Worm (Caenorhabditis elegans) whole organism, early embryonic: Measurements from ENCODE around the gene C49F5.8.

Experiments
- B0310.2 ChIP-seq: sonication (generic microtip); optimal IDR thresholded peaks from 2 replicates; lab custom pipeline; 2016; ENCODE audit warnings: mild to moderate bottlenecking, missing genetic modification characterization, missing compliant biosample characterization
- F13C5.2 ChIP-seq: sonication (generic microtip); optimal IDR thresholded peaks from 2 replicates; lab custom pipeline; 2017; ENCODE audit warnings: mild to moderate bottlenecking, missing genetic modification characterization, inconsistent platforms, missing compliant biosample characterization
- aly-1 ChIP-seq: sonication (generic microtip); optimal IDR thresholded peaks from 2 replicates; lab custom pipeline; 2016; ENCODE audit warnings: missing genetic modification characterization, missing compliant biosample characterization
- ama-1 ChIP-seq: fragments of 150-350 bp; optimal IDR thresholded peaks from 2 replicates; lab custom pipeline; 2014
- ceh-13 ChIP-seq: fragments of 200-800 bp; sonication (Bioruptor generic); optimal IDR thresholded peaks from 2 replicates; lab custom pipeline; 2018; ENCODE audit warnings: mild to moderate bottlenecking, missing genetic modification characterization, missing compliant biosample characterization
- ceh-36 ChIP-seq: sonication (generic microtip); optimal IDR thresholded peaks from 2 replicates; lab custom pipeline; 2016; ENCODE audit warnings: missing genetic modification characterization, inconsistent platforms, missing compliant biosample characterization
- ets-7 ChIP-seq: sonication (generic microtip); optimal IDR thresholded peaks from 2 replicates; lab custom pipeline; 2016; ENCODE audit warnings: missing genotype, missing genetic modification characterization, missing compliant biosample characterization
- flt-1 ChIP-seq: fragments of 200-800 bp; sonication (Bioruptor generic); IDR thresholded peaks from 2 replicates; pipeline ENCODE4 v1.3.6; 2022; ENCODE audit warnings: missing genetic modification characterization, missing compliant biosample characterization
- hmbx-1 ChIP-seq: sonication (generic microtip); optimal IDR thresholded peaks from 2 replicates; lab custom pipeline; 2016; ENCODE audit warnings: mild to moderate bottlenecking, missing genetic modification characterization, missing compliant biosample characterization
- hmg-4 ChIP-seq: fragments of 200-800 bp; sonication (Bioruptor generic); optimal IDR thresholded peaks from 2 replicates; lab custom pipeline; 2018; ENCODE audit warnings: mild to moderate bottlenecking, missing genetic modification characterization, missing compliant biosample characterization
- hnd-1 ChIP-seq: sonication (generic microtip); optimal IDR thresholded peaks from 2 replicates; lab custom pipeline; 2016; ENCODE audit warnings: missing genetic modification characterization, missing compliant biosample characterization
- pes-1 ChIP-seq: fragments of 200-800 bp; sonication (Bioruptor generic); IDR thresholded peaks from 2 replicates; pipeline ENCODE4 v1.3.6; 2022; ENCODE audit warnings: missing genetic modification reagents, missing genetic modification characterization, missing compliant biosample characterization
- scrt-1 ChIP-seq: fragments of 200-800 bp; sonication (Bioruptor generic); IDR thresholded peaks from 2 replicates; pipeline ENCODE4 v1.3.6; 2022; ENCODE audit warnings: missing genetic modification characterization, missing compliant biosample characterization
- sea-1 ChIP-seq: fragments of 200-800 bp; sonication (Bioruptor generic); conservative IDR thresholded peaks from 2 replicates; pipeline ENCODE4 v1.3.6; 2022; ENCODE audit warnings: missing genetic modification characterization, missing compliant biosample characterization
- tbx-11 ChIP-seq: fragments of 200-800 bp; sonication (Bioruptor generic); IDR thresholded peaks from 2 replicates; pipeline ENCODE4 v1.3.6; 2022; ENCODE audit warnings: missing genetic modification characterization, missing compliant biosample characterization
- tbx-37 ChIP-seq: fragments of 200-800 bp; sonication (Bioruptor generic); conservative IDR thresholded peaks from 2 replicates; pipeline ENCODE4 v1.3.6; 2022; ENCODE audit warnings: missing genetic modification reagents, missing genetic modification characterization, missing compliant biosample characterization
- tra-4 ChIP-seq: sonication (generic microtip); optimal IDR thresholded peaks from 2 replicates; lab custom pipeline; 2017; ENCODE audit warnings: missing genetic modification characterization, missing compliant biosample characterization

Gene C49F5.8

DNA sequence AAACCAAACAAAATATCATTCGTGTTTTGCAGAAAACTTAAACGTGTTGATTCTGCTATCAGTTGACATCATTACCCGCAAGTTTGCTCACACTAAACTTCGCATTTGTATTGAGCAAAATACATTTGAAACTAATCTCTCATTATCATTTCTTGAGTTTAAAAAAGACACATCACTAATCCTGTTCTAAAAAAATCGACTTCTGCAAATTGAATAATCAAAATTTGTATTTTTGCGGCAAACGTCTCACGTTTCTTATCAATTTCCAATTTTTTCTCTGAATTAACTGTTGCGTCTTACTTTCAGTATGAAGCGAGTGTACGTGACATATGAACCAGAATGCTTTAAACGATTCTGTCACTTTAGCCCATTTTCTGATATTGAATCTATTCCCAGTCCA is at the start of gene C49F5.8:
Gene C49F5.8 (plus strand): TSS at position 301 of the 400 bp plus-strand sequence.
- no peak for TF ChIP-seq tbx-37 (GFP tag; lab: Robert Waterston, UW)

DNA sequence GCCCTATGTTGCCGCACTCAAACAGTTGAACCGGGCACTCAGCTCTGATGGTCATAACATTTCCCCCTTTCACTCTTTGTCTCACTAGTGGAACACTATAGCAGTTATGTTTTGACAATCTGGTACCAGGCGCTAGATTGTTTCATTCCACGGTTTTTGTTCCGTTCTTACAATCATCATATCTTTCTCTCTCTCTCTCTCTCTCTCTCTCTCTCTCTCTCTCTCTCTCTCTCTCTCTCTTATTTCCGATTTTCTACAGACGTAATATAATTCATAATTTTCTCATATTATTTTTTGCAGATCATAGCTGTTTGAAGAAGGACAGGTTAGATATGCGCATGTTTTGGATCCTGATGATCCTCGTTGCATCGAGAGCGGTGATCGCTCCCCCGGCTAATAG is 46.1 kb upstream of the C49F5.8 start, which contains the start of gene Y62H9A.12:
Gene Y62H9A.12 (plus strand): TSS at position 301 of the 400 bp plus-strand sequence.
- TF ChIP-seq tbx-37 (GFP tag; lab: Robert Waterston, UW) (no peak), ama-1 (no peak), tra-4 (no peak), pes-1 (GFP tag; lab: Robert Waterston, UW) (no peak), tbx-11 (GFP tag; lab: Robert Waterston, UW) (no peak), ceh-13 (GFP tag; lab: Kevin White, UChicago) (no peak), sea-1 (GFP tag; lab: Robert Waterston, UW) (no peak), aly-1 (tag; lab: Kevin White, UChicago) (no peak), hnd-1 (tag; lab: Kevin White, UChicago) (no peak), hmg-4 (GFP tag; lab: Kevin White, UChicago) (no peak), B0310.2 (no peak), F13C5.2 (no peak), scrt-1 (no peak), ets-7 (tag; lab: Kevin White, UChicago) (no peak), flt-1 (GFP tag; lab: Robert Waterston, UW) (no peak), ceh-36 (tag; lab: Kevin White, UChicago) (no peak), hmbx-1 (tag; lab: Kevin White, UChicago) (no peak)

DNA sequence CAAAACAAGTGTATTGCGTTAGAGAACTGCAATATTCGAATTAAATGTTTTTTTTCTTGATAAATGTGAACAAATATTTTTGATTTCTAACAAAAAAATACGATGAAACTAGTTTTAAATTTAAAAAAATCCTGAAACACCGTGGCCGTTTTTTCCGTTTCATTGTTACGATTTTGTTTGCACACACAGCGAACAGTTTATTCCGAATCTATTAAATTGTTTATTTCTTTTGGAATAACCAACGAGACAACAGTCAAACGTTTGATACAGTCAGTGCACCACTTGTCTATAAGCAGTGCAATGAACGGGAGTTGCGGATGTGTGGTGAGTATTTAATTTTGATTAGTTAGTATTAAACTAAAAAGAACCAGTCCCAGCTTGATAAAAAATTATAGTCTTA is 43.2 kb upstream of the C49F5.8 start, which contains the start of gene Y62H9A.13:
Gene Y62H9A.13 (plus strand): TSS at position 301 of the 400 bp plus-strand sequence.
- no peak for TF ChIP-seq aly-1 (tag; lab: Kevin White, UChicago)
- no peak for TF ChIP-seq pes-1 (GFP tag; lab: Robert Waterston, UW)
- TF ChIP-seq sea-1 (GFP tag; lab: Robert Waterston, UW), result no peak
- no peak for TF ChIP-seq hmbx-1 (tag; lab: Kevin White, UChicago)
- no peak for TF ChIP-seq tbx-11 (GFP tag; lab: Robert Waterston, UW)
- TF ChIP-seq flt-1 (GFP tag; lab: Robert Waterston, UW), result no peak
- TF ChIP-seq scrt-1, result no peak
- TF ChIP-seq hmg-4 (GFP tag; lab: Kevin White, UChicago), result no peak
- no peak for TF ChIP-seq tra-4
- TF ChIP-seq ets-7 (tag; lab: Kevin White, UChicago), result no peak
- no peak for TF ChIP-seq hnd-1 (tag; lab: Kevin White, UChicago)
- TF ChIP-seq ceh-36 (tag; lab: Kevin White, UChicago), result no peak
- TF ChIP-seq ceh-13 (GFP tag; lab: Kevin White, UChicago), result no peak
- TF ChIP-seq F13C5.2, result no peak
- no peak for TF ChIP-seq ama-1
- no peak for TF ChIP-seq B0310.2
- no peak for TF ChIP-seq tbx-37 (GFP tag; lab: Robert Waterston, UW)

DNA sequence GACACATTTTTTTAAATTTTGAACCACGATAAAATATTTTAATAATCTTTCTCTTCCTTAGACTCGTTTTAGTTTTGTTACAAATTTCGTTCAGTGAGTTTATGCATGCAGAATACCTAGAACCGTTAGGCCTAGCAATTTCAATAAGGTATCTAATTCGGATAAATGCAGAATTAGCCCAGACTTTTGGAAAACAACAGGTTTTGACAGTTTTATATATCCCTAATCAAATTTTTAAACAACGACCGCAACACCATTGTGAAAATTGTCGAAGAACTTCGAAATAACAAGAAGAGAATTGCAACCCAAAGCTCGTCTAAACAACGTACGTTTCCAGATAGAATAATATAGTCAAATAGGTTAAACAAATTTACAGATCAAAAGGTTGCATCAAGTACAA is 41.9 kb upstream of the C49F5.8 start, which contains the start of gene Y62H9A.16:
Gene Y62H9A.16 (plus strand): TSS at position 301 of the 400 bp plus-strand sequence.
- no peak for TF ChIP-seq tbx-37 (GFP tag; lab: Robert Waterston, UW)
- TF ChIP-seq tbx-11 (GFP tag; lab: Robert Waterston, UW), result no peak
- no peak for TF ChIP-seq ets-7 (tag; lab: Kevin White, UChicago)
- TF ChIP-seq aly-1 (tag; lab: Kevin White, UChicago), result no peak
- no peak for TF ChIP-seq pes-1 (GFP tag; lab: Robert Waterston, UW)
- no peak for TF ChIP-seq F13C5.2
- no peak for TF ChIP-seq tra-4
- no peak for TF ChIP-seq flt-1 (GFP tag; lab: Robert Waterston, UW)
- no peak for TF ChIP-seq ceh-13 (GFP tag; lab: Kevin White, UChicago)
- TF ChIP-seq B0310.2, result no peak
- TF ChIP-seq scrt-1, result no peak
- no peak for TF ChIP-seq ama-1
- TF ChIP-seq hmg-4 (GFP tag; lab: Kevin White, UChicago), result no peak
- no peak for TF ChIP-seq ceh-36 (tag; lab: Kevin White, UChicago)
- no peak for TF ChIP-seq hnd-1 (tag; lab: Kevin White, UChicago)
- no peak for TF ChIP-seq sea-1 (GFP tag; lab: Robert Waterston, UW)
- TF ChIP-seq hmbx-1 (tag; lab: Kevin White, UChicago), result no peak

DNA sequence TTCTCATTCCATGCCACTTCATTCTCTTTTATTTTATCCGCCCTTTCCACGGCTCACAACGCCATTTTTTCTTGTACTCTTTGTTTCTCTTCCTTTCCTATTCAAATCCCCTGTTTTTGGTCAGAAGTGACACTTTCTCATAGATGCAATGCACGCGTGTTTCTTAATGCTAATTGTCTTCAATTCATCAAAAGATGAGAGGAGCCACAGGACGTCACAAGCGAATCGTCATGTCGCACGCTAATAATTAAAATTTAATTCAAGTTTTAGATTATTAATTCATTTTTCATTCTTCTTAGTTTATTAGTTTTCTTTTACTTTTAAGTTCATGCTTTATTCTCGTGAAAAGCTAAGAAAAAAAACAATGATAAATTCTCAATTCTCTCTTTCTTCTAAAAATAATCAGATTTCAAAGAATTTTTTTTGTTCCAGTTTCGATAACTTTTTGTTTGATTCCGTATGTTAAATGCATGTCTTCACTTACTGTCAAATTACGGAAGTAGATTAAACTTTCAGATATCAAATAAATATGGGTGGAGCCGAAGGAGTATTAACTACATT is 39.1 kb upstream of the C49F5.8 start, which contains the start of gene Y62H9A.14:
Gene Y62H9A.14 (plus strand): TSS at position 511 of the 561 bp plus-strand sequence.
- TF ChIP-seq sea-1 (GFP tag; lab: Robert Waterston, UW) (no peak), hmbx-1 (tag; lab: Kevin White, UChicago) (no peak), ama-1 (no peak), F13C5.2 (no peak)

DNA sequence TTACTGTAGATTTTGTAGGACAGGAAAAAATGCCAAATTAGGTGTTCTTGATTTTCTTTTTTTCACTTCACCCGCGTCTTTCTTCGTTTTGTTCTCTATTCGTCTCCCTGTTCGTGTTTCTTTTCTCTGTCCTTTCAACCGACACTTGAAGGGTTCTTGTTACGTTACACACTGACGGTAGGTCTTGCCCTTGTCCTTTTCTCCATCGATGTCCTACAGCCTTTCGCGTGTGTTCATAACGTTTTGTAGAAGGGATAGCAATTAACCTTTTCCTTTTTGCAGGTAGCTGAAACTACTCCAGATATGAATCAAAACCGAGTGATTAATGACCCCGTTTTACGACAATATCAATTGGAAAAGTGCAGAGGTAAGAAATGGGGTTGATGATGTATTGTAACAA is 35.8 kb upstream of the C49F5.8 start, which contains the start of gene F55G7.1:
Gene F55G7.1 (plus strand): TSS at position 276 of the 400 bp plus-strand sequence.
- TF ChIP-seq ama-1 (no peak), flt-1 (GFP tag; lab: Robert Waterston, UW) (no peak), hnd-1 (tag; lab: Kevin White, UChicago) (no peak)

DNA sequence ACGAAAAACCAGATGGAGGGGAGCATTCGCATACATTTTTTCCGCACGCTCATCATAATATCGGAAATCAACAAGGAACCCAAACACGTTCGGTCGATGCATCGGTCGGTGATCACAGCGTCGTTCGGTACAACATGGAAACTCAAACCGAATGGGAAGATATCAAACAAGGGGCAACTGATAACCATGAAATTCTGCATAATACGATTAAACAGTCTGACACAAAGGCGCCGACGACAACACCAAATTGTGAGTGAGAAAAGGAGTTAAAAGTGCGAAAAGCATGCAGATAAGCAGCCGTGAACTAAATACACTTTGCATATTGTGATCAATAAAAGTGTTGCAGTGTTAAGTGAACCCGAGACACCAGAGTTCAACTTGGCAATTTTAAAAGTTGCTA is 34.7 kb upstream of the C49F5.8 start:
- TF ChIP-seq tbx-11 (GFP tag; lab: Robert Waterston, UW) (no peak), ceh-13 (GFP tag; lab: Kevin White, UChicago) (no peak), aly-1 (tag; lab: Kevin White, UChicago) (no peak), sea-1 (GFP tag; lab: Robert Waterston, UW) (no peak), hnd-1 (tag; lab: Kevin White, UChicago) (no peak), flt-1 (GFP tag; lab: Robert Waterston, UW) (no peak), ama-1 (no peak), tra-4 (no peak), ceh-36 (tag; lab: Kevin White, UChicago) (no peak), ets-7 (tag; lab: Kevin White, UChicago) (no peak), F13C5.2 (no peak), scrt-1 (no peak), pes-1 (GFP tag; lab: Robert Waterston, UW) (no peak), hmbx-1 (tag; lab: Kevin White, UChicago) (no peak), tbx-37 (GFP tag; lab: Robert Waterston, UW) (no peak), B0310.2 (no peak)
